Worm (Caenorhabditis elegans) whole organism, L4 larva: Measurements from ENCODE around the gene R05H5.4.

Source experiments
- jun-1 ChIP-seq: fragments of 150-350 bp; optimal IDR thresholded peaks from 2 replicates; lab custom pipeline; 2014; ENCODE audit warnings: missing biosample characterization, missing genetic modification reagents, missing genetic modification characterization
- lin-13 ChIP-seq: fragments of 150-350 bp; optimal IDR thresholded peaks from 2 replicates; lab custom pipeline; 2014; ENCODE audit warnings: missing biosample characterization, missing genetic modification reagents, missing genetic modification characterization

DNA sequence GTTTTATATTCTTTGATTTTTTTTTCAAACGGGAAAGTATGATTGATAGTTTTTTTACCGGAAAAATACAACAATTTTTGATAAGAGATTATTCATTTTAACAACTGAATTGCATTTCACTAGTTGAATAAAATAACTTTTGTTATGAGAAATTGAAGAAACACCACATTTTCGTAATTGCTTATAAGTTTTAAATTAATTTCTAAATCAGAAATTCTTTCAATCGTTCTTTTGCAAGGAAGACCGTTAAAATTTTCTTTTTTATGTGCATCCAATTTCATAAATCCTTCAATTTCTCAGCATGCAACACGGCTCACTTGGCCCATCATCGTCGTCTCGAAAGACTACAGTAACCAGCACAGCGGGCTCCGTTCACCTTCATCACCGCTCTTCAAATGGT lies 22.8 kb upstream of the R05H5.4 start, which contains the start of gene plc-3:
- TF ChIP-seq jun-1 (tag; lab: Kevin White, UChicago) (no peak), lin-13 (GFP tag; lab: Kevin White, UChicago) (no peak)
